Fruit fly (Drosophila melanogaster) whole organism, embryonic: ENCODE data around the gene CG9389.

Experiments used
- Abd-B ChIP-seq: fragments of 200-800 bp; sonication (Bioruptor generic); optimal IDR thresholded peaks from 2 replicates; lab custom pipeline; 2018; ENCODE audit warnings: missing biosample characterization, mild to moderate bottlenecking, missing genetic modification characterization, moderate library complexity
- B-H1 ChIP-seq: fragments of 200-800 bp; sonication (Bioruptor generic); IDR thresholded peaks from 3 replicates; pipeline ENCODE4 v1.3.6; 2022; ENCODE audit warnings: missing biosample characterization, missing genetic modification characterization
- C15 ChIP-seq: fragments of 200-800 bp; sonication (Bioruptor generic); IDR thresholded peaks from 3 replicates; pipeline ENCODE4 v1.3.6; 2022; ENCODE audit warnings: missing biosample characterization, missing genetic modification characterization
- CG10959 ChIP-seq: fragments of 200-800 bp; sonication (Bioruptor generic); IDR thresholded peaks from 2 replicates; pipeline ENCODE4 v1.3.6; 2022; ENCODE audit warnings: missing biosample characterization, missing genetic modification characterization
- CG11560 ChIP-seq: fragments of 200-800 bp; sonication (Bioruptor generic); IDR thresholded peaks from 3 replicates; pipeline ENCODE4 v1.3.6; 2022; ENCODE audit warnings: missing biosample characterization, missing genetic modification characterization
- CG11695 ChIP-seq: fragments of 200-800 bp; sonication (Bioruptor generic); IDR thresholded peaks from 3 replicates; pipeline ENCODE4 v1.3.6; 2022; ENCODE audit warnings: missing biosample characterization, missing genetic modification characterization
- CG11696 ChIP-seq: fragments of 200-800 bp; sonication (Bioruptor generic); IDR thresholded peaks from 2 replicates; pipeline ENCODE4 v1.3.6; 2022; ENCODE audit warnings: missing biosample characterization, missing genetic modification characterization
- CG13123 ChIP-seq: fragments of 200-800 bp; sonication (Bioruptor generic); optimal IDR thresholded peaks from 2 replicates; lab custom pipeline; 2016; ENCODE audit warnings: missing biosample characterization, missing genetic modification characterization
- CG14860 ChIP-seq: fragments of 200-800 bp; sonication (Bioruptor generic); IDR thresholded peaks from 3 replicates; pipeline ENCODE4 v1.3.6; 2022; ENCODE audit warnings: missing biosample characterization, missing genetic modification characterization; ENCODE audit not compliant: partially characterized antibody
- CG15601 ChIP-seq: fragments of 200-800 bp; sonication (Bioruptor generic); optimal IDR thresholded peaks from 3 replicates; lab custom pipeline; 2019; ENCODE audit warnings: missing biosample characterization, mild to moderate bottlenecking, missing genetic modification characterization, moderate library complexity
- CG17612 ChIP-seq: fragments of 200-800 bp; sonication (Bioruptor generic); IDR thresholded peaks from 2 replicates; pipeline ENCODE4 v1.3.6; 2022; ENCODE audit warnings: missing biosample characterization, missing genetic modification characterization
- CG18476 ChIP-seq: fragments of 200-800 bp; sonication (Bioruptor generic); optimal IDR thresholded peaks from 2 replicates; lab custom pipeline; 2016; ENCODE audit warnings: missing biosample characterization, mild to moderate bottlenecking, missing genetic modification characterization
- CG2889 ChIP-seq: fragments of 200-800 bp; sonication (Bioruptor generic); IDR thresholded peaks from 3 replicates; pipeline ENCODE4 v1.3.6; 2022; ENCODE audit warnings: missing biosample characterization, missing genetic modification characterization
- CG3407 ChIP-seq: fragments of 200-800 bp; sonication (Bioruptor generic); optimal IDR thresholded peaks from 2 replicates; lab custom pipeline; 2018; ENCODE audit warnings: missing biosample characterization, mild to moderate bottlenecking, missing genetic modification characterization
- CG4360 ChIP-seq: fragments of 200-800 bp; sonication (Bioruptor generic); IDR thresholded peaks from 2 replicates; pipeline ENCODE4 v1.3.6; 2022; ENCODE audit warnings: missing biosample characterization, missing genetic modification characterization
- CG6272 ChIP-seq: fragments of 200-800 bp; sonication (Bioruptor generic); IDR thresholded peaks from 2 replicates; pipeline ENCODE4 v1.3.6; 2022; ENCODE audit warnings: missing biosample characterization, missing genetic modification characterization
- CG6654 ChIP-seq: fragments of 200-800 bp; sonication (Bioruptor generic); optimal IDR thresholded peaks from 2 replicates; lab custom pipeline; 2017; ENCODE audit warnings: missing biosample characterization, mild to moderate bottlenecking, missing genetic modification characterization
- CG8388 ChIP-seq: fragments of 200-800 bp; sonication (Bioruptor generic); optimal IDR thresholded peaks from 2 replicates; lab custom pipeline; 2019; ENCODE audit warnings: missing biosample characterization, mild to moderate bottlenecking, missing genetic modification characterization, moderate library complexity
- CG9609 ChIP-seq: fragments of 200-800 bp; sonication (Bioruptor generic); optimal IDR thresholded peaks from 3 replicates; lab custom pipeline; 2016; ENCODE audit warnings: missing biosample characterization, missing genetic modification characterization
- Dip3 ChIP-seq: fragments of 200-800 bp; sonication (Bioruptor generic); optimal IDR thresholded peaks from 3 replicates; lab custom pipeline; 2016; ENCODE audit warnings: missing biosample characterization, missing genetic modification characterization
- Dp ChIP-seq: fragments of 200-800 bp; sonication (Bioruptor generic); optimal IDR thresholded peaks from 2 replicates; lab custom pipeline; 2018; ENCODE audit warnings: missing biosample characterization, mild to moderate bottlenecking, missing genetic modification characterization, moderate library complexity
- ERR ChIP-seq: fragments of 200-800 bp; sonication (Bioruptor generic); optimal IDR thresholded peaks from 2 replicates; lab custom pipeline; 2016; ENCODE audit warnings: missing biosample characterization, missing genetic modification characterization
- Ets97D ChIP-seq: fragments of 200-800 bp; sonication (Bioruptor generic); optimal IDR thresholded peaks from 3 replicates; lab custom pipeline; 2016; ENCODE audit warnings: missing biosample characterization, missing genetic modification characterization
- HLH4C ChIP-seq: fragments of 200-800 bp; sonication (Bioruptor generic); IDR thresholded peaks from 3 replicates; pipeline ENCODE4 v1.3.6; 2022; ENCODE audit warnings: missing biosample characterization, missing genetic modification characterization; ENCODE audit not compliant: partially characterized antibody
- Hey ChIP-seq: fragments of 200-800 bp; sonication (Bioruptor generic); optimal IDR thresholded peaks from 3 replicates; lab custom pipeline; 2018; ENCODE audit warnings: missing biosample characterization, mild to moderate bottlenecking, missing genetic modification characterization
- Jarid2 ChIP-seq: fragments of 200-800 bp; sonication (Bioruptor generic); optimal IDR thresholded peaks from 3 replicates; lab custom pipeline; 2017; ENCODE audit warnings: mild to moderate bottlenecking, missing biosample characterization, missing genetic modification reagents, missing genetic modification characterization
- Med ChIP-seq: fragments of 200-800 bp; sonication (Bioruptor generic); peaks from one replicate; lab custom pipeline; 2016; ENCODE audit warnings: missing biosample characterization, missing genetic modification characterization, mild to moderate bottlenecking, inconsistent platforms, moderate library complexity
- Ptx1 ChIP-seq: fragments of 200-800 bp; sonication (Bioruptor generic); IDR thresholded peaks from 2 replicates; pipeline ENCODE4 v1.3.6; 2022; ENCODE audit warnings: missing biosample characterization, missing genetic modification characterization
- Side ChIP-seq: fragments of 200-800 bp; sonication (Bioruptor generic); optimal IDR thresholded peaks from 2 replicates; lab custom pipeline; 2016; ENCODE audit warnings: missing biosample characterization, missing genetic modification characterization
- Stat92E ChIP-seq, 3 experiments: fragments of >200 bp in 2 of 3; fragments of 200-800 bp in 1 of 3; sonication (Bioruptor generic) in 1 of 3; optimal IDR thresholded peaks; 2 replicates each; lab custom pipeline; 2017 to 2019; ENCODE audit warnings: missing biosample characterization in 3 of 3, missing genetic modification characterization in 3 of 3, mild to moderate bottlenecking in 1 of 3, moderate library complexity in 1 of 3
- cad ChIP-seq: fragments of >200 bp; optimal IDR thresholded peaks from 2 replicates; lab custom pipeline; 2017; ENCODE audit warnings: missing biosample characterization, missing genetic modification characterization
- chn ChIP-seq: fragments of 200-800 bp; sonication (Bioruptor generic); optimal IDR thresholded peaks from 2 replicates; lab custom pipeline; 2016; ENCODE audit warnings: missing biosample characterization, missing genetic modification characterization
- dan ChIP-seq: fragments of 200-800 bp; sonication (Bioruptor generic); IDR thresholded peaks from 2 replicates; pipeline ENCODE4 v1.3.6; 2022; ENCODE audit warnings: missing biosample characterization, missing genetic modification characterization
- dati ChIP-seq: fragments of 200-800 bp; sonication (Bioruptor generic); IDR thresholded peaks from 2 replicates; pipeline ENCODE4 v1.3.6; 2022; ENCODE audit warnings: missing biosample characterization, missing genetic modification characterization
- disco-r ChIP-seq: fragments of 200-800 bp; sonication (Bioruptor generic); optimal IDR thresholded peaks from 2 replicates; lab custom pipeline; 2016; ENCODE audit warnings: missing biosample characterization, missing genetic modification characterization
- fu2 ChIP-seq: fragments of 200-800 bp; sonication (Bioruptor generic); optimal IDR thresholded peaks from 2 replicates; lab custom pipeline; 2016; ENCODE audit warnings: missing biosample characterization, missing genetic modification characterization
- gcm2 ChIP-seq: fragments of 200-800 bp; sonication (Bioruptor generic); optimal IDR thresholded peaks from 2 replicates; lab custom pipeline; 2016; ENCODE audit warnings: missing biosample characterization, missing genetic modification characterization
- gt ChIP-seq: fragments of 200-800 bp; sonication (Bioruptor generic); IDR thresholded peaks from 2 replicates; pipeline ENCODE4 v1.3.6; 2022; ENCODE audit warnings: missing biosample characterization, missing genetic modification characterization
- hb ChIP-seq: fragments of 200-800 bp; sonication (Bioruptor generic); IDR thresholded peaks from 3 replicates; pipeline ENCODE4 v1.3.6; 2022; ENCODE audit warnings: missing biosample characterization, missing genetic modification characterization; ENCODE audit not compliant: partially characterized antibody
- hbn ChIP-seq: fragments of 200-800 bp; sonication (Bioruptor generic); IDR thresholded peaks from 2 replicates; pipeline ENCODE4 v1.3.6; 2022; ENCODE audit warnings: missing biosample characterization, missing genetic modification characterization; ENCODE audit not compliant: partially characterized antibody
- jumu ChIP-seq: fragments of 200-800 bp; sonication (Bioruptor generic); optimal IDR thresholded peaks from 3 replicates; lab custom pipeline; 2016; ENCODE audit warnings: missing biosample characterization, missing genetic modification characterization
- ken ChIP-seq: fragments of 200-800 bp; sonication (Bioruptor generic); IDR thresholded peaks from 3 replicates; pipeline ENCODE4 v1.3.6; 2022; ENCODE audit warnings: missing biosample characterization, missing genetic modification characterization
- kni ChIP-seq: fragments of 200-800 bp; sonication (Bioruptor generic); optimal IDR thresholded peaks from 3 replicates; lab custom pipeline; 2017; ENCODE audit warnings: mild to moderate bottlenecking, missing biosample characterization, missing genetic modification reagents, missing genetic modification characterization
- mirr ChIP-seq: fragments of 200-800 bp; sonication (Bioruptor generic); optimal IDR thresholded peaks from 3 replicates; lab custom pipeline; 2018; ENCODE audit warnings: missing biosample characterization, mild to moderate bottlenecking, missing genetic modification characterization
- onecut ChIP-seq: fragments of 200-800 bp; sonication (Bioruptor generic); IDR thresholded peaks from 2 replicates; pipeline ENCODE4 v1.3.6; 2022; ENCODE audit warnings: missing biosample characterization, missing genetic modification characterization
- p53 ChIP-seq: fragments of 200-800 bp; sonication (Bioruptor generic); optimal IDR thresholded peaks from 2 replicates; lab custom pipeline; 2016; ENCODE audit warnings: missing biosample characterization, missing genetic modification characterization
- ranshi ChIP-seq: fragments of 200-800 bp; sonication (Bioruptor generic); IDR thresholded peaks from 2 replicates; pipeline ENCODE4 v1.3.6; 2022; ENCODE audit warnings: missing biosample characterization, missing genetic modification characterization
- run ChIP-seq: fragments of 200-800 bp; sonication (Bioruptor generic); optimal IDR thresholded peaks from 3 replicates; lab custom pipeline; 2018; ENCODE audit warnings: missing biosample characterization, mild to moderate bottlenecking, missing genetic modification characterization
- sima ChIP-seq: fragments of 200-800 bp; sonication (Bioruptor generic); optimal IDR thresholded peaks from 2 replicates; lab custom pipeline; 2016; ENCODE audit warnings: missing biosample characterization, missing genetic modification characterization
- toy ChIP-seq: fragments of 200-800 bp; sonication (Bioruptor generic); IDR thresholded peaks from 2 replicates; pipeline ENCODE4 v1.3.6; 2022; ENCODE audit warnings: missing biosample characterization, missing genetic modification characterization
- zen2 ChIP-seq: fragments of 200-800 bp; sonication (Bioruptor generic); IDR thresholded peaks from 3 replicates; pipeline ENCODE4 v1.3.6; 2022; ENCODE audit warnings: missing biosample characterization, missing genetic modification characterization; ENCODE audit not compliant: partially characterized antibody

The CG9389 gene

DNA sequence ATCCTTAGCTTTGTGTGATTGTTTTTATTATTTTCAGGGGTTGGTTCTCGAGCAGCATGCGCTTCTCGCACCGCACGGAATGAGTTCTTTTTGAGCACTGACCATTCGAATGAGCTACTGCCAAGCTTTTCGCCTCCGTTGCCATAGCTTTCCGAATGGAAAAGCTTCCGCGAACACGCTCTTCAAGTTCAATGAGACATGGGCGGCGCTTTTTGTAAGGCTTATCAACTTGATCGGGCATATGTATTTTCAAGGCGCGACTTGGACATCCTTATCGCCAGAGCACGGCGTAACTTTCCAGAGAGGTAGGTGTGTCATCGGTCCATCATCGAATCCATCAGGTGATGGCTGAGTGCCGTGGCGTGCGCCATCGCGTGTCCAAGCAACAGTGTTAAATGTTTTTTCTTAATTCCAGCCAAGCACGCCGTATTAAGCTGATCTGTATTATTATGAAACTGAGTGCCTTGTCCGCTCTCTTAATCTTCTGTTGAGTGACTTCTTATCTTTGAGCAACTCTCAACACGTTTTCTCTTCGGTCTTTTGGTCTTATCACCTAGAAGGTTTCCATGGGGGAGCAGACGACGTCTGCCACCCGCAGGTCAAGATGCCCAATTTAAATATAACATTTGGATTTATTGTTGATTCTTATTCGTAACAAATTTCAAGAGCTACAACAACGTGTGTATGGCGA is 9.6 kb upstream of the CG9389 start, which contains the start of gene AcCoAS (continued):
- TF ChIP-seq CG8388 (GFP tag; lab: Kevin White, UChicago) (no peak), CG3407 (GFP tag; lab: Kevin White, UChicago) (no peak), hbn (GFP tag; lab: Robert Waterston, UW) (no peak), C15 (GFP tag; lab: Robert Waterston, UW) (no peak), Ptx1 (GFP tag; lab: Robert Waterston, UW) (no peak), Dip3 (GFP tag; lab: Kevin White, UChicago) (peak; percentile 34), dati (GFP tag; lab: Robert Waterston, UW) (no peak), p53 (no peak), Abd-B (GFP tag; lab: Kevin White, UChicago) (no peak), run (tag; lab: Kevin White, UChicago) (no peak), sima (no peak), CG11560 (tag; lab: Robert Waterston, UW) (no peak), zen2 (GFP tag; lab: Robert Waterston, UW) (no peak), cad (no peak), jumu (GFP tag; lab: Kevin White, UChicago) (peak; percentile 13), CG15601 (tag; lab: Kevin White, UChicago) (no peak), ERR (peak; percentile 64), CG17612 (GFP tag; lab: Robert Waterston, UW) (no peak), Med (GFP tag; lab: Kevin White, UChicago) (peak; percentile 93), CG11696 (GFP tag; lab: Robert Waterston, UW) (no peak), CG14860 (GFP tag; lab: Robert Waterston, UW) (no peak), CG6272 (GFP tag; lab: Robert Waterston, UW) (no peak), toy (GFP tag; lab: Robert Waterston, UW) (no peak), CG10959 (GFP tag; lab: Robert Waterston, UW) (no peak), CG6654 (GFP tag; lab: Kevin White, UChicago) (no peak), chn (GFP tag; lab: Kevin White, UChicago) (no peak), ken (no peak), dan (GFP tag; lab: Robert Waterston, UW) (no peak), hb (GFP tag; lab: Robert Waterston, UW) (no peak), CG9609 (GFP tag; lab: Kevin White, UChicago) (no peak), fu2 (GFP tag; lab: Kevin White, UChicago) (no peak), Side (GFP tag; lab: Kevin White, UChicago) (peak; percentile 60), Ets97D (GFP tag; lab: Kevin White, UChicago) (no peak), HLH4C (no peak), Hey (tag; lab: Kevin White, UChicago) (peak; percentile 27), Stat92E (GFP tag; optimal IDR thresholded peaks at IDR 0.05; lab: Kevin White, UChicago) (no peak), Jarid2 (GFP tag; lab: Kevin White, UChicago) (peak; percentile 87), CG13123 (no peak), ranshi (GFP tag; lab: Robert Waterston, UW) (0 out of 2 replicates have a peak, but pooled peaks have one; percentile 8), CG4360 (GFP tag; lab: Robert Waterston, UW) (no peak; the same call in 1 of the 2 replicates), CG2889 (GFP tag; lab: Robert Waterston, UW) (no peak), CG11695 (0 out of 3 replicates have a peak, but pooled peaks have one; percentile 29), Dp (GFP tag; lab: Kevin White, UChicago) (no peak), CG18476 (no peak), onecut (GFP tag; lab: Robert Waterston, UW) (no peak), mirr (GFP tag; lab: Kevin White, UChicago) (peak; percentile 82), gt (GFP tag; lab: Robert Waterston, UW) (no peak), B-H1 (GFP tag; lab: Robert Waterston, UW) (no peak), kni (GFP tag; lab: Kevin White, UChicago) (no peak), disco-r (GFP tag; lab: Kevin White, UChicago) (no peak), gcm2 (no peak)
